Worm (Caenorhabditis elegans): Measurements from ENCODE around the gene lite-1.

DNA sequence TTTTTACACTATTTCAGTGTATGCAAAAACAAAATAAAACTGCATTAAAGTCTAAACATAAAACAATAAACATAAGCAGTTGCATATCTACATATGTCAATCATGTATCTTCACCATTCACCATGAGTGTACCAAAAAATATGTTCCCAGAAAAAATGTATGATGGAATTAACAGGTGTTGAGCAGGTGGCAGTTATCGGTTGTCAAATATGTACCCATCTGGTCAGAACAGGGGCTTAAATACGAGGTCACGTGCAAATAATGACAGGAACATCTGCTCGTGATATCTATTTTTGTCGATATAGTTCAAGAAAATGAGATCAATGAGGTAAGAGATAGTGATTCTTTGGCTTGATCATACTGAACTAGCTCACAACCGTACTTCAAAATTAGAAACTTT, 28.5 kb upstream of the lite-1 start:
- TF ChIP-seq F37D6.2 (tag; optimal IDR thresholded peaks at IDR 0.05) (no peak), mep-1 (tag; optimal IDR thresholded peaks at IDR 0.05) (no peak), ama-1 (optimal IDR thresholded peaks at IDR 0.05) (no peak)

All from whole organism, L4 larva.